Fruit fly (Drosophila melanogaster): ENCODE data around the gene grk.

Gene grk

DNA sequence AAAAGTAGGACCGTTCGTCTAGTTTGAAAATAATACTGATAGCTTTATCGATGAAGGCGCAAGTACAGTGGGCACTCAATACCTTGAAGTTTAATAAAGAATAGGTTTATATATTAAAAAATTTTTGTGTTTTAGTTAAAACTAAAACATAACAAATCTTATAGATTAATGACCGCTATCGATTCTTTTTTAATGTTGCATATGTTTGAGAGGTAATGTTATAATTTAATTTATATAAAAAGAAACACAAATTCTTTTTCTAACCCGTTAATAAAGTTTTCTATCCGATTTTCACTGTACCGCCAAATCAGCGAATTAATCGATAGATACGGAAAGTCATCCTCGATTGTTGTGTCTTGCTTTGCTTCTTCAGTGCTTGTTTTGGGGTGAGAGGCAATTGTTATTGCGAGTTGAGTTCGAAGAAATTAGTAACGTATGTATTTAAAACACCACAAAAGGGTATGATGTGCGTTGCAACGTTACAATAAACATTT is 49.2 kb downstream of the grk start, which contains the start of the genes Dad1 and CG13384 (continued):
- TF ChIP-seq Sry-β (GFP tag; optimal IDR thresholded peaks at IDR 0.05) (peak; percentile 44), sc (optimal IDR thresholded peaks at IDR 0.05) (no peak), sc (GFP tag; optimal IDR thresholded peaks at IDR 0.05) (peak; percentile 72), BEAF-32 (GFP tag; optimal IDR thresholded peaks at IDR 0.05) (peak; percentile 68), Sox102F (GFP tag; optimal IDR thresholded peaks at IDR 0.05) (peak; percentile 91), CG17186 (GFP tag; optimal IDR thresholded peaks at IDR 0.05) (peak; percentile 59), CG8924 (tag; optimal IDR thresholded peaks at IDR 0.05) (peak; percentile 97), CG18476 (GFP tag; optimal IDR thresholded peaks at IDR 0.05) (peak; percentile 85), inv (GFP tag; IDR thresholded peaks at IDR 0.05; ENCODE audit: partially characterized antibody) (peak; percentile 47; the same call in 1 of the 2 replicates), croc (GFP tag; conservative IDR thresholded peaks at IDR 0.05) (peak; percentile 90), nom (GFP tag; optimal IDR thresholded peaks at IDR 0.05) (peak; percentile 84), Drgx (GFP tag; IDR thresholded peaks at IDR 0.05) (peak; percentile 85), CG7556 (GFP tag; optimal IDR thresholded peaks at IDR 0.05) (peak; percentile 94), MTF-1 (GFP tag; optimal IDR thresholded peaks at IDR 0.05; ENCODE audit: borderline replicate concordance) (peak; percentile 64), Mad (GFP tag; optimal IDR thresholded peaks at IDR 0.05) (peak; percentile 67), CG12744 (GFP tag; optimal IDR thresholded peaks at IDR 0.05) (peak; percentile 77), CG10274 (GFP tag; optimal IDR thresholded peaks at IDR 0.05) (peak; percentile 50), lov (optimal IDR thresholded peaks at IDR 0.05) (no peak), lov (GFP tag; IDR thresholded peaks at IDR 0.05) (no peak), Usf (GFP tag; optimal IDR thresholded peaks at IDR 0.05) (peak; percentile 86), kay (GFP tag; optimal IDR thresholded peaks at IDR 0.05) (peak; percentile 57), zfh2 (GFP tag; optimal IDR thresholded peaks at IDR 0.05) (peak; percentile 63), CG6683 (GFP tag; optimal IDR thresholded peaks at IDR 0.05) (peak; percentile 86), luna (GFP tag; optimal IDR thresholded peaks at IDR 0.05) (no peak), CG43689 (GFP tag; IDR thresholded peaks at IDR 0.05) (peak; percentile 72), CG17612 (GFP tag; IDR thresholded peaks at IDR 0.05) (peak; percentile 82), crc (GFP tag; optimal IDR thresholded peaks at IDR 0.05) (no peak), br (optimal IDR thresholded peaks at IDR 0.05) (no peak), Doc3 (GFP tag; IDR thresholded peaks at IDR 0.05; ENCODE audit: partially characterized antibody) (peak; percentile 32; the same call in 1 of the 3 replicates), CG10147 (GFP tag; optimal IDR thresholded peaks at IDR 0.05) (peak; percentile 94), zfh1 (GFP tag; IDR thresholded peaks at IDR 0.05) (peak; percentile 85), Fer3 (tag; optimal IDR thresholded peaks at IDR 0.05) (peak; percentile 95), CG10321 (GFP tag; IDR thresholded peaks at IDR 0.05) (peak; percentile 79), CG3995 (GFP tag; optimal IDR thresholded peaks at IDR 0.05) (peak; percentile 43), Fer2 (tag; optimal IDR thresholded peaks at IDR 0.05) (peak; percentile 94), CG14860 (GFP tag; IDR thresholded peaks at IDR 0.05; ENCODE audit: partially characterized antibody) (no peak), CG34422 (GFP tag; IDR thresholded peaks at IDR 0.05) (peak; percentile 88), en (GFP tag; optimal IDR thresholded peaks at IDR 0.05) (no peak), Hey (tag; optimal IDR thresholded peaks at IDR 0.05) (no peak), Camta (GFP tag; optimal IDR thresholded peaks at IDR 0.05) (peak; percentile 56), CG2199 (GFP tag; IDR thresholded peaks at IDR 0.05) (0 out of 3 replicates have a peak, but pooled peaks have one; percentile 62), Bgb (GFP tag; IDR thresholded peaks at IDR 0.05; ENCODE audit: partially characterized antibody) (peak; percentile 47; the same call in 1 of the 2 replicates), CG5245 (GFP tag; optimal IDR thresholded peaks at IDR 0.05) (peak; percentile 79), trem (tag; optimal IDR thresholded peaks at IDR 0.05) (peak; percentile 93), esg (GFP tag; conservative IDR thresholded peaks at IDR 0.05) (peak; percentile 94), Six4 (GFP tag; optimal IDR thresholded peaks at IDR 0.05) (peak; percentile 79), btn (GFP tag; optimal IDR thresholded peaks at IDR 0.05) (no peak), CG18599 (GFP tag; optimal IDR thresholded peaks at IDR 0.05) (peak; percentile 96), hbn (GFP tag; IDR thresholded peaks at IDR 0.05; ENCODE audit: partially characterized antibody) (no peak; the same call in 1 of the 2 replicates), Rx (GFP tag; IDR thresholded peaks at IDR 0.05) (peak; percentile 58)

All from whole organism, embryonic.